Worm (Caenorhabditis elegans) whole organism, L4/young adult: ENCODE measurements around the gene trx-3.

Experiments used
- W03F9.2 ChIP-seq: fragments of 150-350 bp; optimal IDR thresholded peaks from 2 replicates; lab custom pipeline; 2014; ENCODE audit warnings: missing biosample characterization, missing genetic modification characterization
- dao-5 ChIP-seq: sonication (generic microtip); optimal IDR thresholded peaks from 2 replicates; lab custom pipeline; 2016; ENCODE audit warnings: missing genotype, missing genetic modification characterization, moderate library complexity, missing compliant biosample characterization
- him-1 ChIP-seq: sonication (generic microtip); optimal IDR thresholded peaks from 2 replicates; lab custom pipeline; 2016; ENCODE audit warnings: missing genotype, missing genetic modification reagents, missing genetic modification characterization, missing compliant biosample characterization

ce11 chrIV:4484555-4484954 is 2.3 kb upstream of the trx-3 start:
- TF ChIP-seq W03F9.2 (tag; lab: Kevin White, UChicago), result no peak
- no peak for TF ChIP-seq dao-5
- no peak for TF ChIP-seq him-1
